Fruit fly (Drosophila melanogaster) whole organism, prepupa: Measurements from ENCODE around the gene yellow-f.

Experiments used
- Blimp-1 ChIP-seq: fragments of 200-800 bp; sonication (Bioruptor generic); optimal IDR thresholded peaks from 3 replicates; lab custom pipeline; 2017; ENCODE audit warnings: missing biosample characterization, missing genetic modification characterization, mild to moderate bottlenecking, moderate library complexity, missing genetic modification reagents
- CG10669 ChIP-seq: fragments of 200-800 bp; sonication (Bioruptor generic); optimal IDR thresholded peaks from 3 replicates; lab custom pipeline; 2018; ENCODE audit warnings: missing biosample characterization, mild to moderate bottlenecking, missing genetic modification characterization, moderate library complexity
- CG11294 ChIP-seq: fragments of 200-800 bp; sonication (Bioruptor generic); IDR thresholded peaks from 2 replicates; pipeline ENCODE4 v1.3.6; 2022; ENCODE audit warnings: missing biosample characterization, missing genetic modification characterization
- CG11762 ChIP-seq: fragments of 200-800 bp; sonication (Bioruptor generic); optimal IDR thresholded peaks from 3 replicates; lab custom pipeline; 2016; ENCODE audit warnings: missing biosample characterization, missing genetic modification characterization; ENCODE audit not compliant: insufficient read depth
- CG11902 ChIP-seq: fragments of 200-800 bp; sonication (Bioruptor generic); optimal IDR thresholded peaks from 3 replicates; lab custom pipeline; 2016; ENCODE audit warnings: missing biosample characterization, missing genetic modification characterization
- CG15336 ChIP-seq: fragments of 200-800 bp; sonication (Bioruptor generic); IDR thresholded peaks from 2 replicates; pipeline ENCODE4 v1.3.6; 2022; ENCODE audit warnings: missing biosample characterization, missing genetic modification characterization
- CG1621 ChIP-seq: fragments of 200-800 bp; sonication (Bioruptor generic); optimal IDR thresholded peaks from 3 replicates; lab custom pipeline; 2018; ENCODE audit warnings: missing biosample characterization, mild to moderate bottlenecking, missing genetic modification characterization
- CG3032 ChIP-seq: fragments of 200-800 bp; optimal IDR thresholded peaks from 2 replicates; lab custom pipeline; 2019; ENCODE audit warnings: missing biosample characterization, mild to moderate bottlenecking, missing genetic modification characterization, moderate library complexity
- CG32006 ChIP-seq: fragments of 200-800 bp; sonication (Bioruptor generic); optimal IDR thresholded peaks from 3 replicates; lab custom pipeline; 2017; ENCODE audit warnings: missing biosample characterization, mild to moderate bottlenecking, missing genetic modification characterization
- CG34406 ChIP-seq: fragments of 200-800 bp; sonication (Bioruptor generic); optimal IDR thresholded peaks from 3 replicates; lab custom pipeline; 2016; ENCODE audit warnings: missing biosample characterization, missing genetic modification characterization
- CG3919 ChIP-seq: fragments of 200-800 bp; sonication (Bioruptor generic); optimal IDR thresholded peaks from 3 replicates; lab custom pipeline; 2016; ENCODE audit warnings: missing biosample characterization, missing genetic modification characterization
- CG4318 ChIP-seq: fragments of 200-800 bp; sonication (Bioruptor generic); optimal IDR thresholded peaks from 3 replicates; lab custom pipeline; 2017; ENCODE audit warnings: missing biosample characterization, mild to moderate bottlenecking, missing genetic modification characterization
- CG6163 ChIP-seq: fragments of 200-800 bp; sonication (Bioruptor generic); IDR thresholded peaks from 3 replicates; pipeline ENCODE4 v1.3.6; 2022; ENCODE audit warnings: missing biosample characterization, missing genetic modification characterization
- CG7368 ChIP-seq: fragments of 200-800 bp; sonication (Bioruptor generic); optimal IDR thresholded peaks from 3 replicates; lab custom pipeline; 2016; ENCODE audit warnings: missing biosample characterization, missing genetic modification characterization
- CG8632 ChIP-seq: fragments of 200-800 bp; sonication (Bioruptor generic); optimal IDR thresholded peaks from 3 replicates; lab custom pipeline; 2016; ENCODE audit warnings: missing biosample characterization, missing genetic modification characterization
- CG9139 ChIP-seq: fragments of 200-800 bp; sonication (Bioruptor generic); optimal IDR thresholded peaks from 3 replicates; lab custom pipeline; 2017; ENCODE audit warnings: missing biosample characterization, mild to moderate bottlenecking, missing genetic modification characterization
- Eip75B ChIP-seq: fragments of 200-800 bp; sonication (Bioruptor generic); optimal IDR thresholded peaks from 3 replicates; lab custom pipeline; 2016; ENCODE audit warnings: missing biosample characterization, missing genetic modification characterization
- Eip78C ChIP-seq: fragments of 200-800 bp; sonication (Bioruptor generic); peaks from one replicate; lab custom pipeline; 2016; ENCODE audit warnings: missing biosample characterization, missing genetic modification characterization
- Eip93F ChIP-seq: fragments of 200-800 bp; sonication (Bioruptor generic); optimal IDR thresholded peaks from 2 replicates; lab custom pipeline; 2016; ENCODE audit warnings: missing biosample characterization, mild to moderate bottlenecking, missing genetic modification characterization
- Ets96B ChIP-seq: fragments of 200-800 bp; optimal IDR thresholded peaks from 2 replicates; lab custom pipeline; 2019; ENCODE audit warnings: missing biosample characterization, mild to moderate bottlenecking, missing genetic modification characterization, moderate library complexity
- Gug ChIP-seq: fragments of 200-800 bp; sonication (Bioruptor generic); IDR thresholded peaks from 2 replicates; pipeline ENCODE4 v1.3.6; 2022; ENCODE audit warnings: missing biosample characterization, missing genetic modification characterization
- Hr4 ChIP-seq: fragments of 200-800 bp; sonication (Bioruptor generic); optimal IDR thresholded peaks from 3 replicates; lab custom pipeline; 2016; ENCODE audit warnings: missing biosample characterization, missing genetic modification characterization
- Met ChIP-seq: fragments of 200-800 bp; sonication (Bioruptor generic); optimal IDR thresholded peaks from 3 replicates; lab custom pipeline; 2016; ENCODE audit warnings: missing biosample characterization, missing genetic modification characterization
- Sox102F ChIP-seq: fragments of 200-800 bp; sonication (Bioruptor generic); optimal IDR thresholded peaks from 2 replicates; lab custom pipeline; 2016; ENCODE audit warnings: missing biosample characterization, mild to moderate bottlenecking, missing genetic modification characterization
- Sox14 ChIP-seq: fragments of 200-800 bp; sonication (Bioruptor generic); optimal IDR thresholded peaks from 3 replicates; lab custom pipeline; 2016; ENCODE audit warnings: missing biosample characterization, missing genetic modification characterization
- Sox15 ChIP-seq: fragments of 200-800 bp; sonication (Bioruptor generic); optimal IDR thresholded peaks from 3 replicates; lab custom pipeline; 2016; ENCODE audit warnings: missing biosample characterization, missing genetic modification characterization
- achi ChIP-seq: fragments of 200-800 bp; sonication (Bioruptor generic); optimal IDR thresholded peaks from 3 replicates; lab custom pipeline; 2016; ENCODE audit warnings: missing biosample characterization, missing genetic modification characterization
- dsx ChIP-seq: fragments of 200-800 bp; optimal IDR thresholded peaks from 3 replicates; lab custom pipeline; 2019; ENCODE audit warnings: missing biosample characterization, mild to moderate bottlenecking, missing genetic modification characterization, moderate library complexity; ENCODE audit not compliant: poor library complexity, severe bottlenecking
- esn ChIP-seq: fragments of 200-800 bp; sonication (Bioruptor generic); optimal IDR thresholded peaks from 2 replicates; lab custom pipeline; 2016; ENCODE audit warnings: missing biosample characterization, mild to moderate bottlenecking, missing genetic modification characterization, moderate library complexity
- fd59A ChIP-seq: fragments of 200-800 bp; sonication (Bioruptor generic); optimal IDR thresholded peaks from 2 replicates; lab custom pipeline; 2017; ENCODE audit warnings: missing biosample characterization, mild to moderate bottlenecking, missing genetic modification characterization, missing genetic modification reagents
- fd85E ChIP-seq: fragments of 200-800 bp; sonication (Bioruptor generic); optimal IDR thresholded peaks from 3 replicates; lab custom pipeline; 2016; ENCODE audit warnings: missing biosample characterization, missing genetic modification characterization
- lz ChIP-seq: fragments of 200-800 bp; sonication (Bioruptor generic); optimal IDR thresholded peaks from 3 replicates; lab custom pipeline; 2016; ENCODE audit warnings: missing biosample characterization, missing genetic modification characterization
- salr ChIP-seq, 2 experiments: fragments of 200-800 bp; sonication (Bioruptor generic); optimal IDR thresholded peaks; 3 replicates each; lab custom pipeline; 2016 to 2018; ENCODE audit warnings: missing biosample characterization in 2 of 2, missing genetic modification characterization in 2 of 2, mild to moderate bottlenecking in 1 of 2
- vri ChIP-seq: fragments of 200-800 bp; sonication (Bioruptor generic); optimal IDR thresholded peaks from 3 replicates; lab custom pipeline; 2016; ENCODE audit warnings: missing biosample characterization, mild to moderate bottlenecking, missing genetic modification characterization

Gene yellow-f

dm6 chr3R:13032323-13032722 is 39.3 kb upstream of the yellow-f start, which contains the start of gene ry:
Gene ry (plus strand): TSS chr3R:13032528.
- TF ChIP-seq Eip78C (GFP tag; lab: Kevin White, UChicago): peak; percentile 22
- TF ChIP-seq dsx (GFP tag; lab: Kevin White, UChicago): no peak
- peak; percentile 56 for TF ChIP-seq vri (GFP tag; lab: Kevin White, UChicago)

dm6 chr3R:13030257-13031173 is 37.5 kb upstream of the yellow-f start, which contains the start of the genes CG46281 and CG46280:
Gene CG46281 (minus strand): TSS chr3R:13030307.
Gene CG46280 (minus strand): TSS chr3R:13030659.
- TF ChIP-seq Blimp-1 (GFP tag; lab: Kevin White, UChicago): no peak
- TF ChIP-seq esn: peak; percentile 57
- peak; percentile 10 for TF ChIP-seq CG3032 (tag; lab: Kevin White, UChicago)
- no peak for TF ChIP-seq CG11902 (GFP tag; lab: Kevin White, UChicago)
- TF ChIP-seq vri (GFP tag; lab: Kevin White, UChicago): peak; percentile 17
- no peak for TF ChIP-seq fd59A (GFP tag; lab: Kevin White, UChicago)
- no peak for TF ChIP-seq Gug (GFP tag; lab: Robert Waterston, UW)
- TF ChIP-seq lz: peak; percentile 43
- TF ChIP-seq fd85E (GFP tag; lab: Kevin White, UChicago): no peak
- TF ChIP-seq Met (GFP tag; lab: Kevin White, UChicago): no peak

- TF ChIP-seq Eip93F (GFP tag; lab: Kevin White, UChicago) (no peak), CG4318 (GFP tag; lab: Kevin White, UChicago) (no peak), achi (GFP tag; lab: Kevin White, UChicago) (no peak), CG6163 (GFP tag; lab: Robert Waterston, UW) (no peak), Sox102F (GFP tag; lab: Kevin White, UChicago) (no peak), CG11294 (GFP tag; lab: Robert Waterston, UW) (no peak), CG32006 (GFP tag; lab: Kevin White, UChicago) (no peak), Sox15 (GFP tag; lab: Kevin White, UChicago) (no peak), CG7368 (GFP tag; lab: Kevin White, UChicago) (no peak), salr (GFP tag; optimal IDR thresholded peaks at IDR 0.05; lab: Kevin White, UChicago) (no peak), CG34406 (GFP tag; lab: Kevin White, UChicago) (no peak), Sox14 (GFP tag; lab: Kevin White, UChicago) (no peak), CG9139 (no peak), Eip75B (GFP tag; lab: Kevin White, UChicago) (no peak), CG11762 (GFP tag; lab: Kevin White, UChicago) (no peak), dsx (GFP tag; lab: Kevin White, UChicago) (no peak), CG11902 (GFP tag; lab: Kevin White, UChicago) (no peak), Ets96B (tag; lab: Kevin White, UChicago) (no peak), CG8632 (GFP tag; lab: Kevin White, UChicago) (no peak), CG10669 (GFP tag; lab: Kevin White, UChicago) (no peak)
These were observed 26.0 kb upstream of the yellow-f start for dm6 chr3R:13018995-13019394.

- TF ChIP-seq Ets96B (tag; lab: Kevin White, UChicago) (no peak), vri (GFP tag; lab: Kevin White, UChicago) (peak; percentile 98), Hr4 (GFP tag; lab: Kevin White, UChicago) (no peak), Eip93F (GFP tag; lab: Kevin White, UChicago) (no peak), CG3919 (GFP tag; lab: Kevin White, UChicago) (no peak), CG6163 (GFP tag; lab: Robert Waterston, UW) (no peak), CG15336 (GFP tag; lab: Robert Waterston, UW) (no peak), CG1621 (tag; lab: Kevin White, UChicago) (no peak)
These were observed 25.4 kb upstream of the yellow-f start for dm6 chr3R:13018284-13018900.
